Worm (Caenorhabditis elegans): ENCODE data around the gene F02D10.3.

F02D10.3 gene

ce11 chrX:13412307-13412706 is 50.1 kb downstream of the F02D10.3 start:
- TF ChIP-seq T22C8.4 (GFP tag; IDR thresholded peaks at IDR 0.05) (no peak), ref-1 (GFP tag; conservative IDR thresholded peaks at IDR 0.05) (no peak), med-1 (GFP tag; optimal IDR thresholded peaks at IDR 0.05; ENCODE audit: insufficient read depth) (no peak), flt-1 (GFP tag; IDR thresholded peaks at IDR 0.05) (no peak), ztf-23 (GFP tag; IDR thresholded peaks at IDR 0.05) (no peak), ztf-29 (GFP tag; IDR thresholded peaks at IDR 0.05) (no peak), cog-1 (tag; optimal IDR thresholded peaks at IDR 0.05) (no peak), klf-2 (GFP tag; conservative IDR thresholded peaks at IDR 0.05) (no peak), tab-1 (GFP tag; IDR thresholded peaks at IDR 0.05) (no peak)

ce11 chrX:13411306-13411705 is 51.1 kb downstream of the F02D10.3 start:
- TF ChIP-seq med-1 (GFP tag; optimal IDR thresholded peaks at IDR 0.05; ENCODE audit: insufficient read depth): no peak
- no peak for TF ChIP-seq flt-1 (GFP tag; IDR thresholded peaks at IDR 0.05)
- no peak for TF ChIP-seq klf-2 (GFP tag; conservative IDR thresholded peaks at IDR 0.05)
- TF ChIP-seq ref-1 (GFP tag; conservative IDR thresholded peaks at IDR 0.05): no peak
- TF ChIP-seq ztf-23 (GFP tag; IDR thresholded peaks at IDR 0.05): no peak
- no peak for TF ChIP-seq cog-1 (tag; optimal IDR thresholded peaks at IDR 0.05)
- no peak for TF ChIP-seq T22C8.4 (GFP tag; IDR thresholded peaks at IDR 0.05)

DNA sequence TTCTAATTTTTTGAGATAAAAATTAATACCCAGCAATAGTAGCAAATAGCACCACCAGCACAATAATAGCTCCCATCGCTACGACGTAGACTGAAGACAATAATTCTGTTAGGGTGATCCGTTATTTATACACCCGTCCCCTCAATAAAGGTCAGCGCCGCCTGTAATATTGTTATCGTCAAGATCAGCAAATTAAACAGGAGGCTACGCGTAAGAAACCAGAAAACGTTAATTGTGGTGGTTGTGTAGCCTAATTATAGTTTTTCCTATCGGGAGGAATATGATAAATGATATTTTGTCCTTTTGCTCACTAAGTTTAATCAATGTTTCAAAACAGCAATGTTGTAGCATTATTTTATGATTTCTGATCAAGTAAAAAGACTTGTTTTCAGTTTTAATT is 52.9 kb downstream of the F02D10.3 start, which contains the start of the genes cyp-13B1 and C29F7.1:
cyp-13B1 (minus strand) TSS at position 101 of the 400 bp plus-strand sequence.
C29F7.1 (plus strand) TSS at position 394 of the 400 bp plus-strand sequence.
- no peak for TF ChIP-seq ztf-23 (GFP tag; IDR thresholded peaks at IDR 0.05)

Data from whole organism, midembryonic.